Fruit fly (Drosophila melanogaster) whole organism, adult: ENCODE data around the gene unc80.

Source experiments
- Clk ChIP-seq: fragments of 200-800 bp; sonication (Bioruptor generic); optimal IDR thresholded peaks from 2 replicates; lab custom pipeline; 2017; ENCODE audit warnings: missing biosample characterization, missing genetic modification characterization
- Mnt ChIP-seq: fragments of 200-800 bp; sonication (Bioruptor generic); optimal IDR thresholded peaks from 2 replicates; lab custom pipeline; 2016; ENCODE audit warnings: missing biosample characterization, mild to moderate bottlenecking, missing genetic modification characterization
- pad ChIP-seq: fragments of 200-800 bp; sonication (Bioruptor generic); optimal IDR thresholded peaks from 3 replicates; lab custom pipeline; 2017; ENCODE audit warnings: missing biosample characterization, missing genetic modification characterization, mild to moderate bottlenecking, moderate library complexity, missing genetic modification reagents
- tj ChIP-seq: fragments of 200-800 bp; sonication (Bioruptor generic); optimal IDR thresholded peaks from 3 replicates; lab custom pipeline; 2017; ENCODE audit warnings: missing biosample characterization, mild to moderate bottlenecking, missing genetic modification characterization, moderate library complexity

DNA sequence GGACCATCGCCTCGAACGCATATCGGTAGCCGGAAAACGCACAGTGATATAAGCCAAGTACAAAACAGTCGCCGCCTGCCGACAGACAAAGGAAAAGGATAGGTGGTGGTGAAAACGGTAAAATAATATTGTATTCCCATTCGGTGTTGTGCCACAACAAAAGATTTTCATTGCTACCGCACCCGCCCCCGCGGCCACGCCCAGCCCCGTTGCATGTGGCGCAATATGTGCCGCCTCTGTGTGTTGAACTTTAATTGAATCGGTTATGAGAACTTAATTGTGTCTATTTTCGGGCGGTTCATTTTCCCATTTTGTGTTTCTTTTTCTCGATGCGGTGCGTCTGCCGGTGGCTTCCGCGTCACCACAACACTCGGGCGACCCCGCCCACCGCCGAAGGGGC lies 25.5 kb upstream of the unc80 start:
- TF ChIP-seq Clk (GFP tag; lab: Kevin White, UChicago) (no peak), tj (GFP tag; lab: Kevin White, UChicago) (no peak), Mnt (GFP tag; lab: Kevin White, UChicago) (no peak), pad (GFP tag; lab: Kevin White, UChicago) (no peak)
